Fruit fly (Drosophila melanogaster): ENCODE results near the gene cocoon.

Gene cocoon

DNA sequence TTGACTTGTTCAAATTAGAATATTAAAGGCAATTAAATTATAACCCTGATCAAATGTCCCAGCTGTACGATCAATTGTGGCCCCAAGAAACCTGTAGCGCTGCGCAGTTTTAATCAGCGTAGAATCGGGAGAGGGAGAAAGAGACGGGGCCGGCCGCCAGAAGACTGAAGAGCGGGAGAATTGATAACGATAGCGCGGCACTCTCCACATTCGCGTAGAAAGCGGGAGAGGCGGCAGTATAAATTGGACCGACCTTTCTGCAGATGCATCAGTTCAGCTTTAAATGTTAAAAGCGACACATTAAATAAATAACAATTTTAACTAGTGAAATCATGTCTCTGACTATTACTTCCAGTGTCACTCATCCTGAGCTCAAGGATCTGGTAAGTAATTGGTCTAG is 36.9 kb upstream of the cocoon start, which contains the start of gene MsrA (continued):
- TF ChIP-seq NK7.1 (GFP tag; optimal IDR thresholded peaks at IDR 0.05) (no peak), Rfx (GFP tag; IDR thresholded peaks at IDR 0.05) (no peak), ara (GFP tag; IDR thresholded peaks at IDR 0.05) (no peak), cg (GFP tag; optimal IDR thresholded peaks at IDR 0.05) (no peak)

DNA sequence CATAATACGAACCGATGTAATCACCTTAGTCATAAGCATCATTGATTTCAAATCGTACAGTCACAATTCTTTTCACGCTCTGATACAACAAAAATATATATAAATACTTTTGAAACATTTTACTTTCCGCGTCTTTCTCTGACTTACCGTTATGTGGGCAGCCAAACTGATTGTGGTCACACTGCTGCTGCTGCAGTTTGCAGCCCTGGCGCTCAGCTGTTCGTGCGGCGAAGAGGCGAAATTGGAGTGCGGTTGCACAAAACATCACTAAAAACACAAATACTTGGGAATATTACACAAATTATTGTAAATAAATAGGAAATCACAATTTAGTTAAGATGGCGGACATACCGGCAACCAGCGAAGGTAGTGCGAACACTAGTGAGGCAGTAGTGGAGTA is 35.5 kb upstream of the cocoon start, which contains the start of the genes gdl and gdl-ORF39:
TSS of gene gdl (plus strand) at position 48 of the 400 bp plus-strand sequence.
TSS of gene gdl-ORF39 (plus strand) at position 48 of the 400 bp plus-strand sequence.
- TF ChIP-seq CG34224 (GFP tag; IDR thresholded peaks at IDR 0.05; ENCODE audit: partially characterized antibody) (peak; percentile 44; the same call in 2 of the 3 replicates), CG4424 (GFP tag; optimal IDR thresholded peaks at IDR 0.05) (no peak), gfzf (GFP tag; optimal IDR thresholded peaks at IDR 0.05) (peak; percentile 43), HLHmδ (GFP tag; optimal IDR thresholded peaks at IDR 0.05) (peak; percentile 21), CG11093 (GFP tag; IDR thresholded peaks at IDR 0.05) (no peak), CG42726 (GFP tag; IDR thresholded peaks at IDR 0.05; ENCODE audit: partially characterized antibody) (no peak), ato (GFP tag; IDR thresholded peaks at IDR 0.05; ENCODE audit: partially characterized antibody) (no peak), CG30431 (GFP tag; optimal IDR thresholded peaks at IDR 0.05) (no peak), phol (tag; optimal IDR thresholded peaks at IDR 0.05) (peak; percentile 11), Bgb (GFP tag; IDR thresholded peaks at IDR 0.05; ENCODE audit: partially characterized antibody) (peak; percentile 46; the same call in 1 of the 2 replicates), Vsx1 (GFP tag; optimal IDR thresholded peaks at IDR 0.05) (no peak), CG3065 (GFP tag; optimal IDR thresholded peaks at IDR 0.05) (no peak), CG18764 (GFP tag; optimal IDR thresholded peaks at IDR 0.05) (no peak), CG14014 (GFP tag; IDR thresholded peaks at IDR 0.05) (no peak), Drgx (GFP tag; IDR thresholded peaks at IDR 0.05) (no peak), Nf-YA (GFP tag; IDR thresholded peaks at IDR 0.05) (no peak), pzg (GFP tag; optimal IDR thresholded peaks at IDR 0.05) (peak; percentile 86), CG11696 (GFP tag; IDR thresholded peaks at IDR 0.05) (no peak), MESR4 (GFP tag; optimal IDR thresholded peaks at IDR 0.05) (peak; percentile 31), ara (GFP tag; IDR thresholded peaks at IDR 0.05) (no peak), CG7928 (GFP tag; optimal IDR thresholded peaks at IDR 0.05) (peak; percentile 94), CG17829 (tag; optimal IDR thresholded peaks at IDR 0.05) (peak; percentile 32), Med (GFP tag) (peak; percentile 61), Dp (GFP tag; optimal IDR thresholded peaks at IDR 0.05) (peak; percentile 96), YL-1 (GFP tag; optimal IDR thresholded peaks at IDR 0.05) (peak; percentile 11), bbx (GFP tag; IDR thresholded peaks at IDR 0.05; ENCODE audit: partially characterized antibody) (peak; percentile 43; the same call in 1 of the 2 replicates), ftz-f1 (GFP tag; optimal IDR thresholded peaks at IDR 0.05) (no peak), Six4 (GFP tag; optimal IDR thresholded peaks at IDR 0.05) (no peak), CG9727 (GFP tag; optimal IDR thresholded peaks at IDR 0.05) (no peak), CG15269 (tag; optimal IDR thresholded peaks at IDR 0.05) (no peak), Awh (GFP tag; IDR thresholded peaks at IDR 0.05) (no peak), Rx (GFP tag; IDR thresholded peaks at IDR 0.05) (no peak), CG2116 (GFP tag; optimal IDR thresholded peaks at IDR 0.05) (peak; percentile 50), Dref (GFP tag; IDR thresholded peaks at IDR 0.05) (peak; percentile 64), pum (GFP tag; optimal IDR thresholded peaks at IDR 0.05) (no peak), nmo (GFP tag; optimal IDR thresholded peaks at IDR 0.05) (peak; percentile 13), CG15601 (tag; optimal IDR thresholded peaks at IDR 0.05) (peak; percentile 6), CG18619 (GFP tag; optimal IDR thresholded peaks at IDR 0.05) (no peak), TFAM (GFP tag; optimal IDR thresholded peaks at IDR 0.05) (no peak), Deaf1 (tag; optimal IDR thresholded peaks at IDR 0.05) (no peak), H2.0 (GFP tag; IDR thresholded peaks at IDR 0.05) (no peak), hkb (optimal IDR thresholded peaks at IDR 0.05) (no peak), hkb (GFP tag; IDR thresholded peaks at IDR 0.05) (no peak), Dll (GFP tag; IDR thresholded peaks at IDR 0.05; ENCODE audit: partially characterized antibody) (0 out of 4 replicates have a peak, but pooled peaks have one; percentile 31), yki (optimal IDR thresholded peaks at IDR 0.05) (no peak), sens (GFP tag) (peak; percentile 58), trem (tag; optimal IDR thresholded peaks at IDR 0.05) (peak; percentile 36)
